Worm (Caenorhabditis elegans): ENCODE results near the gene frg-1.

DNA sequence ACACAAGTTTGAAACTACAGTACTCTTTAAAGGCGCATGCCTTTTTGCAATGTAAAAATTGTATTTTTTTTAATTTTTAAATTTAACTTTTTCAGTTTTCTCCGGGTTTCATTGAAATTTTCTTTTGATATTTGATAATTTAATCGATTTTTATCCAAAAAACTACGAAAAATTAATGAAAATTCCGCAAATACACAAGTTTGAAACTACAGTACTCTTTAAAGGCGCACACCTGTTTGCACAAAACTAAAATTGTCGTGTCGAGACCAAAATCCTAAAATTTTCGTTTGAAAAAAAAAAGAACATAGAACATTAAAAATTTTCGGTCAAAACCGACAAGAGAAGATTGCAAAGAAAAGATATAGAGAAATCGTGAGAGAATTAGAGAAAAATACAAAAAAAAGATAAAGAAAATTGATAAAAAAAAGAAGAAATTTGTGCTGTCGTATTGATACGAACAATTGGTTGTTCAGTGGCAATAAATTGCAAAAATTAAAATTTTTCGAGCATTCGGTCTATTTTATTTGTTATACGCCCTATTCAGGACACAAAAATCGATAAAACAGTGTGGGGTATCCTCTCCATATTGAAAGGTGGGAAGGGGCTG is 11.4 kb upstream of the frg-1 start:
- TF ChIP-seq pha-4 (GFP tag; IDR thresholded peaks at IDR 0.05) (no peak), pha-4 (tag; optimal IDR thresholded peaks at IDR 0.05) (no peak), snpc-4 (tag; optimal IDR thresholded peaks at IDR 0.05) (no peak), unc-39 (tag; optimal IDR thresholded peaks at IDR 0.05) (no peak), nhr-28 (tag; optimal IDR thresholded peaks at IDR 0.05) (peak; percentile 31), dmd-8 (GFP tag; IDR thresholded peaks at IDR 0.05) (no peak), ceh-44 (GFP tag; IDR thresholded peaks at IDR 0.05) (no peak), daf-19 (GFP tag; conservative IDR thresholded peaks at IDR 0.05) (no peak), fos-1 (tag; optimal IDR thresholded peaks at IDR 0.05) (no peak), hlh-11 (tag; optimal IDR thresholded peaks at IDR 0.05) (peak; percentile 24), nhr-25 (tag; optimal IDR thresholded peaks at IDR 0.05; ENCODE audit: borderline replicate concordance, insufficient read depth) (no peak), snpc-1.2 (GFP tag; IDR thresholded peaks at IDR 0.05) (no peak)
